Fruit fly (Drosophila melanogaster) whole organism, wandering third instar larva: ENCODE results near the gene Cdep.

Experiments
- CG9705 ChIP-seq: fragments of 200-800 bp; sonication (Bioruptor generic); optimal IDR thresholded peaks from 2 replicates; lab custom pipeline; 2018; ENCODE audit warnings: missing biosample characterization, mild to moderate bottlenecking, missing genetic modification characterization
- Dfd ChIP-seq: fragments of >200 bp; optimal IDR thresholded peaks from 2 replicates; lab custom pipeline; 2017; ENCODE audit warnings: missing biosample characterization, missing genetic modification characterization
- OdsH ChIP-seq: fragments of 200-800 bp; sonication (Bioruptor generic); optimal IDR thresholded peaks from 2 replicates; lab custom pipeline; 2016; ENCODE audit warnings: missing biosample characterization, mild to moderate bottlenecking, missing genetic modification characterization
- brk ChIP-seq: fragments of 200-800 bp; sonication (Bioruptor generic); optimal IDR thresholded peaks from 2 replicates; lab custom pipeline; 2016; ENCODE audit warnings: missing biosample characterization, mild to moderate bottlenecking, missing genetic modification characterization
- dsf ChIP-seq: sonication (Bioruptor generic); optimal IDR thresholded peaks from 2 replicates; lab custom pipeline; 2016; ENCODE audit warnings: missing biosample characterization, missing genetic modification characterization, borderline replicate concordance
- ey ChIP-seq: fragments of 200-800 bp; sonication (Bioruptor generic); optimal IDR thresholded peaks from 2 replicates; lab custom pipeline; 2016; ENCODE audit warnings: missing biosample characterization, missing genetic modification characterization
- foxo ChIP-seq, 2 experiments: fragments of 200-800 bp; sonication (Bioruptor generic); optimal IDR thresholded peaks; 2 replicates in 1 of 2; 3 replicates in 1 of 2; lab custom pipeline; 2016 to 2017; ENCODE audit warnings: missing biosample characterization in 2 of 2, missing genetic modification characterization in 2 of 2
- h ChIP-seq: fragments of 200-800 bp; sonication (Bioruptor generic); optimal IDR thresholded peaks from 3 replicates; lab custom pipeline; 2016; ENCODE audit warnings: missing biosample characterization, mild to moderate bottlenecking, missing genetic modification characterization
- psq ChIP-seq: fragments of 200-800 bp; sonication (Bioruptor generic); optimal IDR thresholded peaks from 3 replicates; lab custom pipeline; 2017; ENCODE audit warnings: missing biosample characterization, mild to moderate bottlenecking, missing genetic modification characterization, moderate library complexity
- sv ChIP-seq: fragments of 200-800 bp; sonication (Bioruptor generic); optimal IDR thresholded peaks from 3 replicates; lab custom pipeline; 2016; ENCODE audit warnings: missing biosample characterization, missing genetic modification characterization
- usp ChIP-seq: fragments of >200 bp; optimal IDR thresholded peaks from 2 replicates; lab custom pipeline; 2017; ENCODE audit warnings: missing biosample characterization, missing genetic modification characterization
- woc ChIP-seq: sonication (Bioruptor generic); optimal IDR thresholded peaks from 2 replicates; lab custom pipeline; 2016; ENCODE audit warnings: missing biosample characterization, mild to moderate bottlenecking, missing genetic modification characterization

- TF ChIP-seq OdsH = no peak
- no peak for TF ChIP-seq brk (GFP tag; lab: Kevin White, UChicago)
- no peak for TF ChIP-seq h
- no peak for TF ChIP-seq psq (GFP tag; lab: Kevin White, UChicago)
- TF ChIP-seq woc = no peak
- TF ChIP-seq CG9705 (GFP tag; lab: Kevin White, UChicago) = no peak
- TF ChIP-seq sv = no peak
- TF ChIP-seq foxo (GFP tag; optimal IDR thresholded peaks at IDR 0.05; lab: Kevin White, UChicago) = no peak
- no peak for TF ChIP-seq Dfd (GFP tag; lab: Kevin White, UChicago)
- no peak for TF ChIP-seq ey (GFP tag; lab: Kevin White, UChicago)
- no peak for TF ChIP-seq dsf (GFP tag; lab: Kevin White, UChicago)
- TF ChIP-seq usp (GFP tag; lab: Kevin White, UChicago) = no peak
These were observed 49.8 kb downstream of the Cdep start for dm6 chr3R:4960107-4960506.
